Worm (Caenorhabditis elegans) whole organism, late embryonic: ENCODE measurements around the gene T03G11.10.

Experiments
- Y22D7AL.16 ChIP-seq: sonication (generic microtip); optimal IDR thresholded peaks from 2 replicates; lab custom pipeline; 2016; ENCODE audit warnings: missing genetic modification characterization, missing compliant biosample characterization
- ceh-22 ChIP-seq: sonication (generic microtip); optimal IDR thresholded peaks from 2 replicates; lab custom pipeline; 2017; ENCODE audit warnings: missing biosample characterization, missing genetic modification characterization
- ceh-31 ChIP-seq: sonication (generic microtip); optimal IDR thresholded peaks from 2 replicates; lab custom pipeline; 2016; ENCODE audit warnings: missing genetic modification characterization, missing compliant biosample characterization
- eyg-1 ChIP-seq: sonication (generic microtip); optimal IDR thresholded peaks from 2 replicates; lab custom pipeline; 2016; ENCODE audit warnings: missing genotype, missing genetic modification characterization, missing compliant biosample characterization
- fkh-10 ChIP-seq: fragments of 150-350 bp; optimal IDR thresholded peaks from 2 replicates; lab custom pipeline; 2014; ENCODE audit warnings: missing biosample characterization, missing genetic modification reagents, missing genetic modification characterization
- hlh-30 ChIP-seq: sonication (generic microtip); optimal IDR thresholded peaks from 2 replicates; lab custom pipeline; 2017; ENCODE audit warnings: antibody characterized with exemption, missing genetic modification characterization, missing compliant biosample characterization; ENCODE audit not compliant: insufficient read depth
- hlh-6 ChIP-seq: sonication (generic microtip); optimal IDR thresholded peaks from 2 replicates; lab custom pipeline; 2016; ENCODE audit warnings: missing genotype, missing genetic modification characterization, missing compliant biosample characterization
- nhr-11 ChIP-seq: fragments of 150-350 bp; optimal IDR thresholded peaks from 2 replicates; lab custom pipeline; 2014; ENCODE audit warnings: missing biosample characterization, missing genetic modification characterization
- nhr-232 ChIP-seq: sonication (generic microtip); optimal IDR thresholded peaks from 2 replicates; lab custom pipeline; 2016; ENCODE audit warnings: missing genetic modification characterization, missing compliant biosample characterization
- pha-4 ChIP-seq: fragments of 150-350 bp; optimal IDR thresholded peaks from 2 replicates; lab custom pipeline; 2018; ENCODE audit warnings: missing biosample characterization, missing genetic modification reagents, missing genetic modification characterization
- sox-2 ChIP-seq: fragments of 200-800 bp; sonication (Bioruptor generic); IDR thresholded peaks from 2 replicates; pipeline ENCODE4 v1.3.6; 2022; ENCODE audit warnings: missing genetic modification reagents, missing genetic modification characterization, missing compliant biosample characterization
- tbx-7 ChIP-seq: sonication (generic microtip); optimal IDR thresholded peaks from 2 replicates; lab custom pipeline; 2016; ENCODE audit warnings: missing genotype, missing genetic modification characterization, missing compliant biosample characterization

- no peak for TF ChIP-seq hlh-6 (tag; lab: Kevin White, UChicago)
- no peak for TF ChIP-seq hlh-30 (tag; lab: Kevin White, UChicago)
- no peak for TF ChIP-seq nhr-11 (tag; lab: Kevin White, UChicago)
- no peak for TF ChIP-seq ceh-22 (tag; lab: Kevin White, UChicago)
- TF ChIP-seq tbx-7 (tag; lab: Kevin White, UChicago): no peak
- TF ChIP-seq ceh-31 (tag; lab: Kevin White, UChicago): no peak
- TF ChIP-seq Y22D7AL.16 (tag; lab: Kevin White, UChicago): no peak
- no peak for TF ChIP-seq eyg-1 (tag; lab: Kevin White, UChicago)
- TF ChIP-seq sox-2: no peak
- TF ChIP-seq pha-4: no peak
- TF ChIP-seq fkh-10 (GFP tag; lab: Kevin White, UChicago): no peak
- TF ChIP-seq nhr-232: no peak
These were observed 6.9 kb downstream of the T03G11.10 start for ce11 chrX:5164054-5164453.
